Fruit fly (Drosophila melanogaster) whole organism, prepupa: ENCODE results near the gene Syx13.

Experiments
- Blimp-1 ChIP-seq: fragments of 200-800 bp; sonication (Bioruptor generic); optimal IDR thresholded peaks from 3 replicates; lab custom pipeline; 2017; ENCODE audit warnings: missing biosample characterization, missing genetic modification characterization, mild to moderate bottlenecking, moderate library complexity, missing genetic modification reagents
- CG15336 ChIP-seq: fragments of 200-800 bp; sonication (Bioruptor generic); IDR thresholded peaks from 2 replicates; pipeline ENCODE4 v1.3.6; 2022; ENCODE audit warnings: missing biosample characterization, missing genetic modification characterization
- CG16779 ChIP-seq: fragments of 200-800 bp; sonication (Bioruptor generic); optimal IDR thresholded peaks from 3 replicates; lab custom pipeline; 2017; ENCODE audit warnings: missing biosample characterization, mild to moderate bottlenecking, missing genetic modification characterization
- CG34406 ChIP-seq: fragments of 200-800 bp; sonication (Bioruptor generic); optimal IDR thresholded peaks from 3 replicates; lab custom pipeline; 2016; ENCODE audit warnings: missing biosample characterization, missing genetic modification characterization
- CG3919 ChIP-seq: fragments of 200-800 bp; sonication (Bioruptor generic); optimal IDR thresholded peaks from 3 replicates; lab custom pipeline; 2016; ENCODE audit warnings: missing biosample characterization, missing genetic modification characterization
- CG6808 ChIP-seq: fragments of 200-800 bp; sonication (Bioruptor generic); optimal IDR thresholded peaks from 3 replicates; lab custom pipeline; 2017; ENCODE audit warnings: missing biosample characterization, missing genetic modification characterization, mild to moderate bottlenecking, moderate library complexity, missing genetic modification reagents
- CG9139 ChIP-seq: fragments of 200-800 bp; sonication (Bioruptor generic); optimal IDR thresholded peaks from 3 replicates; lab custom pipeline; 2017; ENCODE audit warnings: missing biosample characterization, mild to moderate bottlenecking, missing genetic modification characterization
- Hr38 ChIP-seq: sonication (Bioruptor generic); optimal IDR thresholded peaks from 2 replicates; lab custom pipeline; 2016; ENCODE audit warnings: missing biosample characterization, missing genetic modification characterization
- Sox102F ChIP-seq: fragments of 200-800 bp; sonication (Bioruptor generic); optimal IDR thresholded peaks from 2 replicates; lab custom pipeline; 2016; ENCODE audit warnings: missing biosample characterization, mild to moderate bottlenecking, missing genetic modification characterization
- fd59A ChIP-seq: fragments of 200-800 bp; sonication (Bioruptor generic); optimal IDR thresholded peaks from 2 replicates; lab custom pipeline; 2017; ENCODE audit warnings: missing biosample characterization, mild to moderate bottlenecking, missing genetic modification characterization, missing genetic modification reagents
- lz ChIP-seq: fragments of 200-800 bp; sonication (Bioruptor generic); optimal IDR thresholded peaks from 3 replicates; lab custom pipeline; 2016; ENCODE audit warnings: missing biosample characterization, missing genetic modification characterization

dm6 chr3L:13074084-13074624 lies 29.9 kb downstream of the Syx13 start:
- TF ChIP-seq CG9139 (GFP tag; lab: Kevin White, UChicago) (no peak), CG16779 (no peak), CG15336 (GFP tag; lab: Robert Waterston, UW) (no peak), Blimp-1 (no peak), CG34406 (GFP tag; lab: Kevin White, UChicago) (no peak), CG6808 (GFP tag; lab: Kevin White, UChicago) (no peak), fd59A (GFP tag; lab: Kevin White, UChicago) (no peak), Sox102F (GFP tag; lab: Kevin White, UChicago) (no peak), lz (GFP tag; lab: Kevin White, UChicago) (no peak), CG3919 (GFP tag; lab: Kevin White, UChicago) (no peak), Hr38 (GFP tag; lab: Kevin White, UChicago) (no peak)
